Fruit fly (Drosophila melanogaster): ENCODE measurements around the gene CG11089.

DNA sequence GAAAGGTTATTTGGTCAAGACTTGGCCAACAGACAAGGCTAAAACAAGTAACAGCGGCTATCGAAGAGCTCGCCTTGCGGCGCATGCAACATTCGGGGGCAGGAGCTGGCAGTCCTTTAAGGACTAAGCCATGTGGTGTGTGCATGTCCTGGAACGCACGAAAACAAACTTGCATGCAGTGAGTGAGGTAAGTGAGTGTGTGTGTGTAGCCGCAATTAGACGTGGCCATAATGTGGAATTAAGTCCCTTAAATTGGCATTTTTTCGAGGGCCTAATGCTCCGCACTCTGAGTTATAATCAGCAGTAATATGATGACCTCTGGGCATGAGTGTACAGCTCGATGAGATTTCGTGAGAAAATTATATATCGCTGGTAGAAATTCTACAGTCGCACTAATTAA is 43.2 kb upstream of the CG11089 start, which contains the start of gene sosie:
- TF ChIP-seq dsf (GFP tag; optimal IDR thresholded peaks at IDR 0.05; ENCODE audit: borderline replicate concordance) (no peak), fru (GFP tag; optimal IDR thresholded peaks at IDR 0.05) (no peak), Hnf4 (GFP tag; optimal IDR thresholded peaks at IDR 0.05) (no peak), lola (GFP tag; optimal IDR thresholded peaks at IDR 0.05) (no peak), Hr78 (GFP tag; optimal IDR thresholded peaks at IDR 0.05) (no peak), sv (GFP tag; optimal IDR thresholded peaks at IDR 0.05) (no peak), pan (optimal IDR thresholded peaks at IDR 0.05) (no peak), woc (GFP tag; optimal IDR thresholded peaks at IDR 0.05) (no peak), usp (GFP tag; optimal IDR thresholded peaks at IDR 0.05) (no peak), Abd-B (GFP tag; optimal IDR thresholded peaks at IDR 0.05) (no peak), ey (GFP tag; optimal IDR thresholded peaks at IDR 0.05) (no peak), psq (GFP tag; optimal IDR thresholded peaks at IDR 0.05) (no peak), CG32264 (GFP tag; optimal IDR thresholded peaks at IDR 0.05) (no peak)
